Worm (Caenorhabditis elegans) whole organism, L2 larva: Measurements from ENCODE around the gene nspg-1.

Experiments
- C34F6.9 ChIP-seq: fragments of 150-350 bp; optimal IDR thresholded peaks from 2 replicates; lab custom pipeline; 2014; ENCODE audit warnings: missing biosample characterization, missing genetic modification characterization
- dmd-4 ChIP-seq: sonication (generic microtip); optimal IDR thresholded peaks from 2 replicates; lab custom pipeline; 2017; ENCODE audit warnings: missing biosample characterization, missing genetic modification characterization
- elt-1 ChIP-seq: fragments of 150-350 bp; optimal IDR thresholded peaks from 2 replicates; lab custom pipeline; 2014; ENCODE audit warnings: missing biosample characterization, missing genetic modification characterization
- elt-3 ChIP-seq: sonication (generic microtip); optimal IDR thresholded peaks from 2 replicates; lab custom pipeline; 2017; ENCODE audit warnings: missing biosample characterization, missing genetic modification characterization
- nhr-237 ChIP-seq: fragments of 150-350 bp; optimal IDR thresholded peaks from 2 replicates; lab custom pipeline; 2014; ENCODE audit warnings: missing biosample characterization, missing genetic modification characterization
- nhr-6 ChIP-seq: fragments of 150-350 bp; optimal IDR thresholded peaks from 2 replicates; lab custom pipeline; 2014; ENCODE audit warnings: missing biosample characterization, missing genetic modification characterization
- sem-4 ChIP-seq: fragments of 150-350 bp; optimal IDR thresholded peaks from 2 replicates; lab custom pipeline; 2014; ENCODE audit warnings: missing biosample characterization, missing genetic modification reagents, missing genetic modification characterization
- unc-62 ChIP-seq: fragments of 150-350 bp; optimal IDR thresholded peaks from 2 replicates; lab custom pipeline; 2014; ENCODE audit warnings: missing biosample characterization, missing genetic modification reagents, missing genetic modification characterization
- zag-1 ChIP-seq: fragments of 150-350 bp; optimal IDR thresholded peaks from 2 replicates; lab custom pipeline; 2014; ENCODE audit warnings: missing biosample characterization, missing genetic modification characterization
- ztf-11 ChIP-seq: sonication (generic microtip); optimal IDR thresholded peaks from 2 replicates; lab custom pipeline; 2017; ENCODE audit warnings: missing biosample characterization, missing genetic modification characterization

- TF ChIP-seq ztf-11 = no peak
- no peak for TF ChIP-seq nhr-6 (tag; lab: Kevin White, UChicago)
- TF ChIP-seq nhr-237 = no peak
- TF ChIP-seq elt-3 = no peak
- TF ChIP-seq unc-62 = no peak
- no peak for TF ChIP-seq sem-4 (tag; lab: Kevin White, UChicago)
- TF ChIP-seq zag-1 = no peak
- TF ChIP-seq dmd-4 (tag; lab: Kevin White, UChicago) = no peak
- TF ChIP-seq elt-1 (tag; lab: Kevin White, UChicago) = no peak
- TF ChIP-seq C34F6.9 = no peak
Observed at ce11 chrV:12875850-12876249, 8.0 kb upstream of the nspg-1 start.
